Worm (Caenorhabditis elegans) whole organism, young adult: Measurements from ENCODE around the gene gpd-4.
A peak's percentile ranks its signal among the peaks of the same experiment; 100 is the strongest.

Experiments
- B0336.3 ChIP-seq: fragments of 200-800 bp; sonication (Bioruptor generic); IDR thresholded peaks from 2 replicates; pipeline ENCODE4 v1.3.6; 2022; ENCODE audit warnings: missing genetic modification characterization, missing compliant biosample characterization
- C06A6.2 ChIP-seq: fragments of 200-800 bp; sonication (Bioruptor generic); conservative IDR thresholded peaks from 2 replicates; pipeline ENCODE4 v1.3.6; 2022; ENCODE audit warnings: missing genetic modification characterization, missing compliant biosample characterization
- F10E7.11 ChIP-seq: sonication (generic microtip); optimal IDR thresholded peaks from 2 replicates; lab custom pipeline; 2017; ENCODE audit warnings: mild to moderate bottlenecking, missing genetic modification characterization, moderate library complexity, missing compliant biosample characterization
- F23B12.7 ChIP-seq: sonication (generic microtip); optimal IDR thresholded peaks from 2 replicates; lab custom pipeline; 2017; ENCODE audit warnings: missing genetic modification characterization, mild to moderate bottlenecking, missing compliant biosample characterization, antibody characterized with exemption, moderate library complexity; ENCODE audit not compliant: insufficient read depth
- F37B4.10 ChIP-seq: fragments of 200-800 bp; sonication (Bioruptor generic); IDR thresholded peaks from 2 replicates; pipeline ENCODE4 v1.3.6; 2022; ENCODE audit warnings: missing genetic modification characterization, missing compliant biosample characterization
- F49E8.2 ChIP-seq: sonication (generic microtip); optimal IDR thresholded peaks from 3 replicates; lab custom pipeline; 2017; ENCODE audit warnings: missing genetic modification characterization, mild to moderate bottlenecking, missing compliant biosample characterization, antibody characterized with exemption, moderate library complexity; ENCODE audit not compliant: insufficient read depth
- F52B5.7 ChIP-seq: sonication (generic microtip); optimal IDR thresholded peaks from 2 replicates; lab custom pipeline; 2016; ENCODE audit warnings: mild to moderate bottlenecking, missing genetic modification characterization, missing compliant biosample characterization
- F57A8.1 ChIP-seq: fragments of 200-800 bp; sonication (Bioruptor generic); optimal IDR thresholded peaks from 2 replicates; lab custom pipeline; 2018; ENCODE audit warnings: mild to moderate bottlenecking, missing genetic modification characterization, moderate library complexity, missing compliant biosample characterization
- K12H6.12 ChIP-seq: fragments of 200-800 bp; sonication (Bioruptor generic); optimal IDR thresholded peaks from 2 replicates; lab custom pipeline; 2018; ENCODE audit warnings: mild to moderate bottlenecking, missing genetic modification characterization, missing compliant biosample characterization
- Y79H2A.3 ChIP-seq: fragments of 200-800 bp; sonication (Bioruptor generic); conservative IDR thresholded peaks from 2 replicates; pipeline ENCODE4 v1.3.6; 2022; ENCODE audit warnings: missing genetic modification reagents, missing genetic modification characterization, missing compliant biosample characterization
- Y95B8A.8 ChIP-seq: fragments of 200-800 bp; sonication (Bioruptor generic); IDR thresholded peaks from 2 replicates; pipeline ENCODE4 v1.3.6; 2022; ENCODE audit warnings: missing genetic modification reagents, missing genetic modification characterization, missing compliant biosample characterization
- ZK185.1 ChIP-seq: sonication (generic microtip); optimal IDR thresholded peaks from 2 replicates; lab custom pipeline; 2016; ENCODE audit warnings: mild to moderate bottlenecking, missing genetic modification characterization, missing compliant biosample characterization; ENCODE audit not compliant: poor library complexity, severe bottlenecking
- ama-1 ChIP-seq, 3 experiments: fragments of 150-350 bp in 1 of 3; sonication (generic microtip) in 2 of 3; optimal IDR thresholded peaks; 2 replicates each; lab custom pipeline; 2014 to 2018; ENCODE audit warnings: missing biosample characterization in 2 of 3, missing genetic modification characterization in 2 of 3, missing genetic modification reagents in 2 of 3
- aptf-2 ChIP-seq: fragments of 200-800 bp; sonication (Bioruptor generic); conservative IDR thresholded peaks from 2 replicates; pipeline ENCODE4 v1.3.6; 2022; ENCODE audit warnings: missing genetic modification reagents, missing genetic modification characterization, missing compliant biosample characterization
- aptf-3 ChIP-seq: fragments of 200-800 bp; sonication (Bioruptor generic); IDR thresholded peaks from 2 replicates; pipeline ENCODE4 v1.3.6; 2022; ENCODE audit warnings: missing genetic modification characterization, missing compliant biosample characterization
- bed-1 ChIP-seq: fragments of 200-800 bp; sonication (Bioruptor generic); IDR thresholded peaks from 2 replicates; pipeline ENCODE4 v1.3.6; 2022; ENCODE audit warnings: missing genetic modification reagents, missing genetic modification characterization, missing compliant biosample characterization
- cebp-2 ChIP-seq: fragments of 200-800 bp; sonication (Bioruptor generic); IDR thresholded peaks from 2 replicates; pipeline ENCODE4 v1.3.6; 2022; ENCODE audit warnings: missing genetic modification characterization, missing compliant biosample characterization
- ceh-40 ChIP-seq: fragments of 200-800 bp; sonication (Bioruptor generic); IDR thresholded peaks from 2 replicates; pipeline ENCODE4 v1.3.6; 2022; ENCODE audit warnings: missing genetic modification characterization, missing compliant biosample characterization
- dpl-1 ChIP-seq: fragments of 150-350 bp; optimal IDR thresholded peaks from 2 replicates; lab custom pipeline; 2014; ENCODE audit warnings: missing biosample characterization, missing genetic modification reagents, missing genetic modification characterization
- egrh-3 ChIP-seq: fragments of 200-800 bp; sonication (Bioruptor generic); IDR thresholded peaks from 2 replicates; pipeline ENCODE4 v1.3.6; 2022; ENCODE audit warnings: missing genetic modification reagents, missing genetic modification characterization, missing compliant biosample characterization
- hlh-12 ChIP-seq: sonication (generic microtip); optimal IDR thresholded peaks from 2 replicates; lab custom pipeline; 2016; ENCODE audit warnings: missing genetic modification characterization, missing compliant biosample characterization
- lag-1 ChIP-seq: fragments of 200-800 bp; sonication (Bioruptor generic); IDR thresholded peaks from 2 replicates; pipeline ENCODE4 v1.3.6; 2022; ENCODE audit warnings: missing genetic modification reagents, missing genetic modification characterization, missing compliant biosample characterization
- let-607 ChIP-seq, 2 experiments: fragments of 200-800 bp in 1 of 2; sonication (Bioruptor generic) in 1 of 2; sonication (generic microtip) in 1 of 2; optimal IDR thresholded peaks; 2 replicates each; lab custom pipeline; 2016 to 2018; ENCODE audit warnings: mild to moderate bottlenecking in 2 of 2, missing compliant biosample characterization in 2 of 2, missing genetic modification characterization in 2 of 2, moderate library complexity in 2 of 2, missing genotype in 1 of 2
- lin-26 ChIP-seq: fragments of 200-800 bp; sonication (Bioruptor generic); IDR thresholded peaks from 2 replicates; pipeline ENCODE4 v1.3.6; 2022; ENCODE audit warnings: missing genetic modification reagents, missing genetic modification characterization, missing compliant biosample characterization
- madf-3 ChIP-seq: fragments of 200-800 bp; sonication (Bioruptor generic); IDR thresholded peaks from 2 replicates; pipeline ENCODE4 v1.3.6; 2022; ENCODE audit warnings: missing genetic modification reagents, missing genetic modification characterization, missing compliant biosample characterization
- mxl-1 ChIP-seq: sonication (generic microtip); optimal IDR thresholded peaks from 2 replicates; lab custom pipeline; 2016; ENCODE audit warnings: missing genetic modification characterization, missing compliant biosample characterization
- nfya-1 ChIP-seq: sonication (generic microtip); optimal IDR thresholded peaks from 2 replicates; lab custom pipeline; 2017; ENCODE audit warnings: antibody characterized with exemption, missing compliant biosample characterization, missing genetic modification characterization, borderline replicate concordance; ENCODE audit not compliant: insufficient read depth
- nhr-120 ChIP-seq: fragments of 200-800 bp; sonication (Bioruptor generic); IDR thresholded peaks from 2 replicates; pipeline ENCODE4 v1.3.6; 2022; ENCODE audit warnings: missing genetic modification characterization, missing compliant biosample characterization
- nhr-179 ChIP-seq: sonication (generic microtip); optimal IDR thresholded peaks from 2 replicates; lab custom pipeline; 2016; ENCODE audit warnings: mild to moderate bottlenecking, missing genetic modification characterization, missing compliant biosample characterization
- nhr-80 ChIP-seq: sonication (generic microtip); optimal IDR thresholded peaks from 2 replicates; lab custom pipeline; 2016; ENCODE audit warnings: missing genetic modification characterization, missing compliant biosample characterization
- snpc-1.1 ChIP-seq: sonication (generic microtip); optimal IDR thresholded peaks from 2 replicates; lab custom pipeline; 2017; ENCODE audit warnings: missing genetic modification characterization, mild to moderate bottlenecking, missing compliant biosample characterization, antibody characterized with exemption, moderate library complexity, missing genotype, missing genetic modification reagents; ENCODE audit not compliant: insufficient read depth
- snpc-1.3 ChIP-seq: sonication (generic microtip); optimal IDR thresholded peaks from 2 replicates; lab custom pipeline; 2017; ENCODE audit warnings: missing genetic modification characterization, mild to moderate bottlenecking, missing compliant biosample characterization, antibody characterized with exemption, moderate library complexity, missing genotype, missing genetic modification reagents; ENCODE audit not compliant: insufficient read depth
- snpc-3.4 ChIP-seq: sonication (generic microtip); optimal IDR thresholded peaks from 2 replicates; lab custom pipeline; 2017; ENCODE audit warnings: missing genetic modification characterization, mild to moderate bottlenecking, missing compliant biosample characterization, antibody characterized with exemption, moderate library complexity, missing genotype, missing genetic modification reagents
- unc-62 ChIP-seq: fragments of 150-350 bp; optimal IDR thresholded peaks from 2 replicates; lab custom pipeline; 2014; ENCODE audit warnings: missing biosample characterization, missing genetic modification reagents, missing genetic modification characterization
- ztf-26 ChIP-seq: sonication (generic microtip); optimal IDR thresholded peaks from 2 replicates; lab custom pipeline; 2017; ENCODE audit warnings: missing genetic modification characterization, missing compliant biosample characterization

gpd-4 gene

ce11 chrII:10131760-10132159 is 39.3 kb upstream of the gpd-4 start, which contains the start of gene F27E5.5:
F27E5.5 (minus strand) TSS chrII:10131860.
- TF ChIP-seq F52B5.7 (no peak), ama-1 (optimal IDR thresholded peaks at IDR 0.05; lab: Kevin White, UChicago) (no peak), ama-1 (GFP tag; optimal IDR thresholded peaks at IDR 0.05; lab: Kevin White, UChicago) (no peak), ceh-40 (no peak), snpc-1.1 (tag; lab: Kevin White, UChicago) (no peak), F23B12.7 (tag; lab: Kevin White, UChicago) (no peak), F10E7.11 (tag; lab: Kevin White, UChicago) (no peak), let-607 (tag; optimal IDR thresholded peaks at IDR 0.05; lab: Kevin White, UChicago) (no peak), F57A8.1 (GFP tag; lab: Kevin White, UChicago) (no peak), mxl-1 (tag; lab: Kevin White, UChicago) (no peak), C06A6.2 (GFP tag; lab: Robert Waterston, UW) (no peak), egrh-3 (GFP tag; lab: Robert Waterston, UW) (no peak), nhr-120 (GFP tag; lab: Robert Waterston, UW) (no peak), aptf-2 (no peak), Y95B8A.8 (GFP tag; lab: Robert Waterston, UW) (no peak), nfya-1 (tag; lab: Kevin White, UChicago) (no peak), Y79H2A.3 (GFP tag; lab: Robert Waterston, UW) (no peak), ztf-26 (no peak), lag-1 (GFP tag; lab: Robert Waterston, UW) (no peak), madf-3 (GFP tag; lab: Robert Waterston, UW) (no peak)
- TF ChIP-seq, all 124 proteins: peak for 0

- TF ChIP-seq F49E8.2 = no peak
- no peak for TF ChIP-seq dpl-1
- no peak for TF ChIP-seq snpc-3.4
- TF ChIP-seq Y79H2A.3 (GFP tag; lab: Robert Waterston, UW) = no peak
- no peak for TF ChIP-seq B0336.3 (GFP tag; lab: Robert Waterston, UW)
- no peak for TF ChIP-seq bed-1
- no peak for TF ChIP-seq snpc-1.1 (tag; lab: Kevin White, UChicago)
- TF ChIP-seq unc-62 (GFP tag; lab: Kevin White, UChicago) = no peak
- TF ChIP-seq K12H6.12 (tag; lab: Kevin White, UChicago) = no peak
- TF ChIP-seq lin-26 (GFP tag; lab: Robert Waterston, UW) = no peak
- no peak for TF ChIP-seq hlh-12
- no peak for TF ChIP-seq F37B4.10
- TF ChIP-seq snpc-1.3 (tag; lab: Kevin White, UChicago) = no peak
- no peak for TF ChIP-seq cebp-2 (GFP tag; lab: Robert Waterston, UW)
- TF ChIP-seq egrh-3 (GFP tag; lab: Robert Waterston, UW) = no peak
- no peak for TF ChIP-seq ZK185.1
Measured at ce11 chrII:10132818-10133217, 38.2 kb upstream of the gpd-4 start.

- TF ChIP-seq aptf-3 (GFP tag; lab: Robert Waterston, UW) = no peak
- peak; percentile 87 for TF ChIP-seq nhr-80 (tag; lab: Kevin White, UChicago)
- no peak for TF ChIP-seq nhr-179 (tag; lab: Kevin White, UChicago)
Measured at ce11 chrII:10134285-10134995, 36.6 kb upstream of the gpd-4 start, which contains the start of gene F27E5.9. F27E5.9 (plus strand) TSS chrII:10134945.
